Fruit fly (Drosophila melanogaster) whole organism, embryonic: ENCODE measurements around the gene eys.

Experiments used
- BtbVII ChIP-seq: fragments of 200-800 bp; sonication (Bioruptor generic); optimal IDR thresholded peaks from 3 replicates; lab custom pipeline; 2017; ENCODE audit warnings: missing biosample characterization, mild to moderate bottlenecking, missing genetic modification characterization
- CG11398 ChIP-seq: fragments of 200-800 bp; sonication (Bioruptor generic); optimal IDR thresholded peaks from 2 replicates; lab custom pipeline; 2016; ENCODE audit warnings: missing biosample characterization, missing genetic modification characterization
- CG14667 ChIP-seq: fragments of 200-800 bp; sonication (Bioruptor generic); IDR thresholded peaks from 2 replicates; pipeline ENCODE4 v1.3.6; 2022; ENCODE audit warnings: missing biosample characterization, missing genetic modification characterization
- CG14710 ChIP-seq: fragments of 200-800 bp; sonication (Bioruptor generic); optimal IDR thresholded peaks from 3 replicates; lab custom pipeline; 2019; ENCODE audit warnings: missing biosample characterization, mild to moderate bottlenecking, missing genetic modification characterization, moderate library complexity
- CG15696 ChIP-seq: fragments of 200-800 bp; sonication (Bioruptor generic); optimal IDR thresholded peaks from 2 replicates; lab custom pipeline; 2019; ENCODE audit warnings: missing biosample characterization, mild to moderate bottlenecking, missing genetic modification characterization, moderate library complexity
- CG1603 ChIP-seq: fragments of 200-800 bp; sonication (Bioruptor generic); optimal IDR thresholded peaks from 2 replicates; lab custom pipeline; 2019; ENCODE audit warnings: missing biosample characterization, mild to moderate bottlenecking, missing genetic modification characterization, moderate library complexity
- CG17829 ChIP-seq: fragments of 200-800 bp; optimal IDR thresholded peaks from 2 replicates; lab custom pipeline; 2019; ENCODE audit warnings: missing biosample characterization, mild to moderate bottlenecking, missing genetic modification characterization, moderate library complexity
- CG18011 ChIP-seq: fragments of 200-800 bp; sonication (Bioruptor generic); optimal IDR thresholded peaks from 2 replicates; lab custom pipeline; 2017; ENCODE audit warnings: missing biosample characterization, missing genetic modification characterization, mild to moderate bottlenecking, moderate library complexity, missing genotype
- CG18599 ChIP-seq: fragments of 200-800 bp; sonication (Bioruptor generic); optimal IDR thresholded peaks from 3 replicates; lab custom pipeline; 2017; ENCODE audit warnings: missing biosample characterization, missing genetic modification characterization, mild to moderate bottlenecking, moderate library complexity, missing genetic modification reagents
- CG18764 ChIP-seq: fragments of 200-800 bp; sonication (Bioruptor generic); optimal IDR thresholded peaks from 3 replicates; lab custom pipeline; 2016; ENCODE audit warnings: missing biosample characterization, missing genetic modification characterization
- CG2202 ChIP-seq: fragments of 200-800 bp; sonication (Bioruptor generic); optimal IDR thresholded peaks from 2 replicates; lab custom pipeline; 2018; ENCODE audit warnings: missing biosample characterization, mild to moderate bottlenecking, missing genetic modification characterization
- CG3726 ChIP-seq: fragments of 200-800 bp; sonication (Bioruptor generic); IDR thresholded peaks from 3 replicates; pipeline ENCODE4, ENCODE4 v1.3.6; 2022; ENCODE audit warnings: missing biosample characterization, missing genetic modification characterization
- CG6854 ChIP-seq: fragments of 200-800 bp; sonication (Bioruptor generic); optimal IDR thresholded peaks from 3 replicates; lab custom pipeline; 2017; ENCODE audit warnings: missing biosample characterization, mild to moderate bottlenecking, missing genetic modification characterization
- CG8359 ChIP-seq: fragments of 200-800 bp; sonication (Bioruptor generic); optimal IDR thresholded peaks from 2 replicates; lab custom pipeline; 2017; ENCODE audit warnings: missing biosample characterization, mild to moderate bottlenecking, missing genetic modification characterization, borderline replicate concordance
- CkIIα-i1 ChIP-seq: fragments of 200-800 bp; sonication (Bioruptor generic); IDR thresholded peaks from 2 replicates; pipeline ENCODE4 v1.3.6; 2022; ENCODE audit warnings: missing biosample characterization, missing genetic modification characterization
- Doc3 ChIP-seq: fragments of 200-800 bp; sonication (Bioruptor generic); IDR thresholded peaks from 3 replicates; pipeline ENCODE4 v1.3.6; 2022; ENCODE audit warnings: missing biosample characterization, missing genetic modification characterization; ENCODE audit not compliant: partially characterized antibody
- Eip74EF ChIP-seq, 2 experiments: fragments of 200-800 bp in 1 of 2; fragments of >200 bp in 1 of 2; sonication (Bioruptor generic) in 1 of 2; optimal IDR thresholded peaks; 2 replicates each; lab custom pipeline; 2017 to 2019; ENCODE audit warnings: missing biosample characterization in 2 of 2, missing genetic modification characterization in 2 of 2, mild to moderate bottlenecking in 1 of 2, moderate library complexity in 1 of 2
- HHEX ChIP-seq: fragments of 200-800 bp; sonication (Bioruptor generic); optimal IDR thresholded peaks from 3 replicates; lab custom pipeline; 2017; ENCODE audit warnings: missing biosample characterization, mild to moderate bottlenecking, missing genetic modification characterization, missing genetic modification reagents
- Mad ChIP-seq: fragments of 200-800 bp; sonication (Bioruptor generic); optimal IDR thresholded peaks from 2 replicates; lab custom pipeline; 2016; ENCODE audit warnings: missing biosample characterization, missing genetic modification characterization
- Opbp ChIP-seq: fragments of 200-800 bp; sonication (Bioruptor generic); IDR thresholded peaks from 3 replicates; pipeline ENCODE4 v1.3.6; 2022; ENCODE audit warnings: missing biosample characterization, missing genetic modification characterization; ENCODE audit not compliant: partially characterized antibody
- Rfx ChIP-seq: fragments of 200-800 bp; sonication (Bioruptor generic); IDR thresholded peaks from 2 replicates; pipeline ENCODE4 v1.3.6; 2022; ENCODE audit warnings: missing biosample characterization, missing genetic modification characterization
- Spps ChIP-seq: fragments of 200-800 bp; sonication (Bioruptor generic); optimal IDR thresholded peaks from 2 replicates; lab custom pipeline; 2018; ENCODE audit warnings: missing biosample characterization, mild to moderate bottlenecking, missing genetic modification characterization
- Xbp1 ChIP-seq: fragments of 200-800 bp; sonication (Bioruptor generic); optimal IDR thresholded peaks from 3 replicates; lab custom pipeline; 2016; ENCODE audit warnings: missing biosample characterization, mild to moderate bottlenecking, missing genetic modification characterization
- abd-A ChIP-seq: fragments of 200-800 bp; sonication (Bioruptor generic); optimal IDR thresholded peaks from 3 replicates; lab custom pipeline; 2019; ENCODE audit warnings: missing biosample characterization, mild to moderate bottlenecking, missing genetic modification characterization, moderate library complexity
- cas ChIP-seq: fragments of 200-800 bp; sonication (Bioruptor generic); IDR thresholded peaks from 2 replicates; pipeline ENCODE4 v1.3.6; 2022; ENCODE audit warnings: missing biosample characterization, missing genetic modification characterization
- dm ChIP-seq: fragments of 200-800 bp; sonication (Bioruptor generic); optimal IDR thresholded peaks from 3 replicates; lab custom pipeline; 2016; ENCODE audit warnings: missing biosample characterization, missing genetic modification characterization
- dpn ChIP-seq, 2 experiments: fragments of 200-800 bp; sonication (Bioruptor generic); optimal IDR thresholded peaks; 3 replicates each; lab custom pipeline; 2016; ENCODE audit warnings: missing biosample characterization in 2 of 2, missing genetic modification characterization in 2 of 2
- hb ChIP-seq: fragments of 200-800 bp; sonication (Bioruptor generic); IDR thresholded peaks from 3 replicates; pipeline ENCODE4 v1.3.6; 2022; ENCODE audit warnings: missing biosample characterization, missing genetic modification characterization; ENCODE audit not compliant: partially characterized antibody
- kni ChIP-seq: fragments of 200-800 bp; sonication (Bioruptor generic); optimal IDR thresholded peaks from 3 replicates; lab custom pipeline; 2017; ENCODE audit warnings: mild to moderate bottlenecking, missing biosample characterization, missing genetic modification reagents, missing genetic modification characterization
- mam ChIP-seq: fragments of 200-800 bp; sonication (Bioruptor generic); optimal IDR thresholded peaks from 3 replicates; lab custom pipeline; 2016; ENCODE audit warnings: missing biosample characterization, missing genetic modification characterization
- mirr ChIP-seq: fragments of 200-800 bp; sonication (Bioruptor generic); optimal IDR thresholded peaks from 3 replicates; lab custom pipeline; 2018; ENCODE audit warnings: missing biosample characterization, mild to moderate bottlenecking, missing genetic modification characterization
- org-1 ChIP-seq: fragments of 200-800 bp; sonication (Bioruptor generic); optimal IDR thresholded peaks from 2 replicates; lab custom pipeline; 2017; ENCODE audit warnings: missing biosample characterization, missing genetic modification characterization
- otp ChIP-seq: fragments of 200-800 bp; sonication (Bioruptor generic); IDR thresholded peaks from 3 replicates; pipeline ENCODE4, ENCODE4 v1.3.6; 2022; ENCODE audit warnings: missing biosample characterization, missing genetic modification characterization
- p53 ChIP-seq: fragments of 200-800 bp; sonication (Bioruptor generic); optimal IDR thresholded peaks from 2 replicates; lab custom pipeline; 2016; ENCODE audit warnings: missing biosample characterization, missing genetic modification characterization
- pb ChIP-seq: fragments of 200-800 bp; sonication (Bioruptor generic); optimal IDR thresholded peaks from 3 replicates; lab custom pipeline; 2016; ENCODE audit warnings: missing biosample characterization, missing genetic modification characterization
- pho ChIP-seq: fragments of 200-800 bp; sonication (Bioruptor generic); optimal IDR thresholded peaks from 2 replicates; lab custom pipeline; 2016; ENCODE audit warnings: missing biosample characterization, missing genetic modification characterization
- pita ChIP-seq: fragments of 200-800 bp; sonication (Bioruptor generic); optimal IDR thresholded peaks from 2 replicates; lab custom pipeline; 2017; ENCODE audit warnings: missing biosample characterization, mild to moderate bottlenecking, missing genetic modification characterization
- prd ChIP-seq, 3 experiments: fragments of >200 bp in 2 of 3; fragments of 200-800 bp in 1 of 3; sonication (Bioruptor generic) in 1 of 3; optimal IDR thresholded peaks in 2 of 3; IDR thresholded peaks in 1 of 3; 2 replicates in 2 of 3; 3 replicates in 1 of 3; pipeline versions ENCODE4 v1.3.6 to Lab custom; 2017 to 2022; ENCODE audit warnings: missing biosample characterization in 1 of 3, missing genetic modification characterization in 1 of 3
- row ChIP-seq: fragments of 200-800 bp; sonication (Bioruptor generic); IDR thresholded peaks from 3 replicates; pipeline ENCODE4 v1.3.6; 2022; ENCODE audit warnings: missing biosample characterization, missing genetic modification characterization
- schlank ChIP-seq: fragments of 200-800 bp; sonication (Bioruptor generic); optimal IDR thresholded peaks from 2 replicates; lab custom pipeline; 2018; ENCODE audit warnings: missing biosample characterization, mild to moderate bottlenecking, missing genetic modification characterization
- shn ChIP-seq: fragments of 200-800 bp; sonication (Bioruptor generic); optimal IDR thresholded peaks from 3 replicates; lab custom pipeline; 2016; ENCODE audit warnings: missing biosample characterization, missing genetic modification characterization
- sob ChIP-seq: fragments of 200-800 bp; sonication (Bioruptor generic); IDR thresholded peaks from 2 replicates; pipeline ENCODE4 v1.3.6; 2022; ENCODE audit warnings: missing biosample characterization, missing genetic modification characterization
- sqz ChIP-seq: fragments of 200-800 bp; sonication (Bioruptor generic); optimal IDR thresholded peaks from 3 replicates; lab custom pipeline; 2018; ENCODE audit warnings: missing biosample characterization, mild to moderate bottlenecking, missing genetic modification characterization
- tgo ChIP-seq: fragments of 200-800 bp; sonication (Bioruptor generic); IDR thresholded peaks from 3 replicates; pipeline ENCODE4 v1.3.6; 2022; ENCODE audit warnings: missing biosample characterization, missing genetic modification characterization
- tin ChIP-seq: fragments of 200-800 bp; sonication (Bioruptor generic); optimal IDR thresholded peaks from 3 replicates; lab custom pipeline; 2016; ENCODE audit warnings: missing biosample characterization, missing genetic modification characterization
- toy ChIP-seq: fragments of 200-800 bp; sonication (Bioruptor generic); IDR thresholded peaks from 2 replicates; pipeline ENCODE4 v1.3.6; 2022; ENCODE audit warnings: missing biosample characterization, missing genetic modification characterization
- zen ChIP-seq: fragments of 200-800 bp; sonication (Bioruptor generic); optimal IDR thresholded peaks from 3 replicates; lab custom pipeline; 2018; ENCODE audit warnings: missing biosample characterization, mild to moderate bottlenecking, missing genetic modification characterization, moderate library complexity

eys gene

DNA sequence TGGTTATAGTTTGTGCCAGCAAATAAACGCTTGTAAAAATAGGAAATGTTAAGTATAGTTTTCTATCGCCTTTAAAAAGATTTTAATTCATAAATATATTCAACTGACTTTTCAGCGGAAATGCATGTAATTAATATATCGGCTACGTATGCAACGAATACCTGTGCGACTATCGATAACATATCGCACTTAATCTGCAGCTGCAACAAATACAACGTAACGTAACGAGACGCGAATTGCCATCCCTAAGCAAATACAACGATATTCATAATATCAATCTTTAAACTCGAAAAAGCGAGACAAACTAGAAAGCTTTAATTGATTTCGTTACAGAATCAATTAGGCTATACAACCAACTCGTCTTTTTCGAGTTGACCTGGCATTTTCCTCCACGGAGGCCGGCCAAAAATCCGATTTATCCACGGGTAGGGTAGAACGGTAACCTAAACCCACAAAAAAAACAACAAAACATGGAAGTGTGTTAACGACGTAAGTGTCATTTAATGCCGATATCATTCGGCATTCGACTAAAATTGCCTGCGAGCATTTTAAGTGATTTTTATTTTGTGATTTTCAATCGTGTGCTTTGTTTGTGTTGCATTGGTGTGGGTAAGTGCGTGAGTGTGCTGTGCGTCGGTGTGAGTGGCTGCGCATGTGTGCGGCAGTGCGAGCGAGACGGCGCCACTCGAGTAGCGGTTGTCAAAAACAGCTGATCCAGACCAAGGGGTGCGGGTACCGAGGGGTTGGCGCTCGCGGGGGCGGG, 64.4 kb downstream of the eys start, which contains the start of gene Atxn7 (continued):
- TF ChIP-seq otp (GFP tag; lab: Robert Waterston, UW) (peak; percentile 75; the same call in 2 of the 3 replicates), CG15696 (no peak), zen (tag; lab: Kevin White, UChicago) (peak; percentile 88), Eip74EF (GFP tag; optimal IDR thresholded peaks at IDR 0.05; lab: Kevin White, UChicago) (peak in 1 of 2 experiments; percentile 45), sqz (GFP tag; lab: Kevin White, UChicago) (peak; percentile 62), pita (GFP tag; lab: Kevin White, UChicago) (no peak), CG17829 (tag; lab: Kevin White, UChicago) (peak; percentile 49), Opbp (GFP tag; lab: Robert Waterston, UW) (peak; percentile 99), Mad (peak; percentile 73), CG14667 (GFP tag; lab: Robert Waterston, UW) (no peak), prd (optimal IDR thresholded peaks at IDR 0.05; lab: Kevin White, UChicago) (no peak), prd (GFP tag; IDR thresholded peaks at IDR 0.05; lab: Robert Waterston, UW) (no peak; the same call in 2 of the 3 replicates), Doc3 (GFP tag; lab: Robert Waterston, UW) (peak; percentile 88), mam (GFP tag; lab: Kevin White, UChicago) (peak; percentile 15), Spps (tag; lab: Kevin White, UChicago) (no peak), sob (GFP tag; lab: Robert Waterston, UW) (peak; percentile 72), CG18764 (GFP tag; lab: Kevin White, UChicago) (no peak), pho (GFP tag; lab: Kevin White, UChicago) (peak; percentile 57), kni (GFP tag; lab: Kevin White, UChicago) (peak; percentile 56), CkIIα-i1 (GFP tag; lab: Robert Waterston, UW) (no peak), schlank (tag; lab: Kevin White, UChicago) (peak; percentile 65), abd-A (tag; lab: Kevin White, UChicago) (peak; percentile 24), pb (GFP tag; lab: Kevin White, UChicago) (peak; percentile 48), CG6854 (GFP tag; lab: Kevin White, UChicago) (peak; percentile 16), CG11398 (GFP tag; lab: Kevin White, UChicago) (peak; percentile 3), CG18599 (GFP tag; lab: Kevin White, UChicago) (peak; percentile 51), Rfx (GFP tag; lab: Robert Waterston, UW) (peak; percentile 76), CG2202 (tag; lab: Kevin White, UChicago) (peak; percentile 57), CG14710 (tag; lab: Kevin White, UChicago) (peak; percentile 52), hb (GFP tag; lab: Robert Waterston, UW) (peak; percentile 87), CG18011 (peak; percentile 67), mirr (peak; percentile 67), shn (peak; percentile 50), org-1 (GFP tag; lab: Kevin White, UChicago) (peak; percentile 8), row (GFP tag; lab: Robert Waterston, UW) (peak; percentile 62), HHEX (GFP tag; lab: Kevin White, UChicago) (peak; percentile 38), cas (GFP tag; lab: Robert Waterston, UW) (no peak), CG3726 (GFP tag; lab: Robert Waterston, UW) (no peak), CG8359 (GFP tag; lab: Kevin White, UChicago) (peak; percentile 49), p53 (GFP tag; lab: Kevin White, UChicago) (peak; percentile 61), Xbp1 (peak; percentile 45), dm (GFP tag; lab: Kevin White, UChicago) (peak; percentile 69), toy (GFP tag; lab: Robert Waterston, UW) (no peak), tin (GFP tag; lab: Kevin White, UChicago) (peak; percentile 44), tgo (GFP tag; lab: Robert Waterston, UW) (peak; percentile 28; the same call in 1 of the 3 replicates), BtbVII (GFP tag; lab: Kevin White, UChicago) (peak; percentile 33), CG1603 (tag; lab: Kevin White, UChicago) (peak; percentile 92), dpn (GFP tag; optimal IDR thresholded peaks at IDR 0.05; lab: Kevin White, UChicago) (peak in 1 of 2 experiments; percentile 57)
